Fruit fly (Drosophila melanogaster) S2 (cell line): ENCODE data around the gene RpL3.

Experiments used
- CG8478 ChIP-seq: fragments of >200 bp; optimal IDR thresholded peaks from 2 replicates; lab custom pipeline; 2018
- CTCF ChIP-seq, 2 experiments: fragments of >200 bp; optimal IDR thresholded peaks; 2 replicates each; lab custom pipeline; 2018

DNA sequence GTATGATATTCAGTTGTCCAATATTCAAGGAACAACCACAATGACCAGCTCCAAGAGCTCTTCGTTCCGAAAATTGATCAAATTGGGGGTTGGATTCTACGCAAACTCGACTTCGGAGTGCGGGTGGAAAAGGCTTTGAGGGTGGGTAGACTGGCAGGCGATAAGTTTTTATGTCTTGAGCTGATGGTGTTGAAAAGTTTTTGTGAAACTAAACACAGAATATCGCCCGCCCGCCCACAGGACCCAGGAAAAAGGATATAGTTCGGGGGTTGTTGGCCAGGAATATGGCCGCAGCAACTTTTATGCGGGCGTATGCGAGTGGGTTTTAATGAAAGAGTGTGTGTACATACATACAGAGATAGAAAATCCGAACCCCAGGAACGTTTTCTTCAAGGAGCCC is 41.9 kb downstream of the RpL3 start:
- no peak for TF ChIP-seq CTCF (optimal IDR thresholded peaks at IDR 0.05; lab: Kevin White, UChicago)
- no peak for TF ChIP-seq CG8478
